Worm (Caenorhabditis elegans) whole organism, young adult: ENCODE data around the gene tag-342.

Experiments used
- B0336.3 ChIP-seq: fragments of 200-800 bp; sonication (Bioruptor generic); IDR thresholded peaks from 2 replicates; pipeline ENCODE4 v1.3.6; 2022; ENCODE audit warnings: missing genetic modification characterization, missing compliant biosample characterization
- ets-4 ChIP-seq: fragments of 200-800 bp; sonication (Bioruptor generic); optimal IDR thresholded peaks from 2 replicates; lab custom pipeline; 2018; ENCODE audit warnings: mild to moderate bottlenecking, missing genetic modification characterization, missing compliant biosample characterization
- hmg-1.2 ChIP-seq: fragments of 200-800 bp; sonication (Bioruptor generic); IDR thresholded peaks from 2 replicates; pipeline ENCODE4 v1.3.6; 2022; ENCODE audit warnings: missing genetic modification reagents, missing genetic modification characterization, missing compliant biosample characterization

- TF ChIP-seq B0336.3 (GFP tag; lab: Robert Waterston, UW) (no peak), hmg-1.2 (GFP tag; lab: Robert Waterston, UW) (no peak), ets-4 (GFP tag; lab: Kevin White, UChicago) (no peak)
Observed at ce11 chrIII:9433576-9434107, 34.3 kb upstream of the tag-342 start, which contains the start of gene cpar-1.
